Fruit fly (Drosophila melanogaster) whole organism, pupa: ENCODE results near the gene CG11570.

Experiments
- CG10348 ChIP-seq: fragments of 200-800 bp; sonication (Bioruptor generic); IDR thresholded peaks from 2 replicates; pipeline ENCODE4 v1.3.6; 2022; ENCODE audit warnings: missing biosample characterization, missing genetic modification characterization
- CG12605 ChIP-seq: fragments of 200-800 bp; sonication (Bioruptor generic); IDR thresholded peaks from 2 replicates; pipeline ENCODE4 v1.3.6; 2022; ENCODE audit warnings: missing biosample characterization, missing genetic modification characterization
- CG13204 ChIP-seq: fragments of 200-800 bp; sonication (Bioruptor generic); optimal IDR thresholded peaks from 2 replicates; lab custom pipeline; 2018; ENCODE audit warnings: missing biosample characterization, mild to moderate bottlenecking, missing genetic modification characterization, moderate library complexity
- CG14655 ChIP-seq: fragments of 200-800 bp; sonication (Bioruptor generic); optimal IDR thresholded peaks from 3 replicates; lab custom pipeline; 2017; ENCODE audit warnings: mild to moderate bottlenecking, missing biosample characterization, missing genetic modification reagents, missing genetic modification characterization
- CG15710 ChIP-seq: fragments of 200-800 bp; sonication (Bioruptor generic); optimal IDR thresholded peaks from 2 replicates; lab custom pipeline; 2018; ENCODE audit warnings: missing biosample characterization, mild to moderate bottlenecking, missing genetic modification characterization, moderate library complexity
- CG17806 ChIP-seq: fragments of 200-800 bp; sonication (Bioruptor generic); optimal IDR thresholded peaks from 2 replicates; lab custom pipeline; 2018; ENCODE audit warnings: missing biosample characterization, mild to moderate bottlenecking, missing genetic modification characterization, moderate library complexity
- CG32121 ChIP-seq: fragments of 200-800 bp; sonication (Bioruptor generic); IDR thresholded peaks from 2 replicates; pipeline ENCODE4 v1.3.6; 2022; ENCODE audit warnings: missing biosample characterization, missing genetic modification characterization
- CG34367 ChIP-seq: fragments of 200-800 bp; sonication (Bioruptor generic); optimal IDR thresholded peaks from 2 replicates; lab custom pipeline; 2018; ENCODE audit warnings: missing biosample characterization, mild to moderate bottlenecking, missing genetic modification characterization
- CG4496 ChIP-seq: fragments of 200-800 bp; sonication (Bioruptor generic); IDR thresholded peaks from 3 replicates; pipeline ENCODE4 v1.3.6; 2022; ENCODE audit warnings: missing biosample characterization, missing genetic modification characterization
- CG8159 ChIP-seq: fragments of 200-800 bp; sonication (Bioruptor generic); optimal IDR thresholded peaks from 3 replicates; lab custom pipeline; 2018; ENCODE audit warnings: missing biosample characterization, mild to moderate bottlenecking, missing genetic modification characterization, moderate library complexity
- CG8301 ChIP-seq: fragments of 200-800 bp; sonication (Bioruptor generic); optimal IDR thresholded peaks from 2 replicates; lab custom pipeline; 2018; ENCODE audit warnings: missing biosample characterization, mild to moderate bottlenecking, missing genetic modification characterization
- CG9948 ChIP-seq: fragments of 200-800 bp; sonication (Bioruptor generic); optimal IDR thresholded peaks from 2 replicates; lab custom pipeline; 2018; ENCODE audit warnings: missing biosample characterization, mild to moderate bottlenecking, missing genetic modification characterization, moderate library complexity
- D1 ChIP-seq: fragments of 200-800 bp; sonication (Bioruptor generic); optimal IDR thresholded peaks from 2 replicates; lab custom pipeline; 2018; ENCODE audit warnings: missing biosample characterization, mild to moderate bottlenecking, missing genetic modification characterization, moderate library complexity
- EcR ChIP-seq: fragments of 200-800 bp; sonication (Bioruptor generic); optimal IDR thresholded peaks from 3 replicates; lab custom pipeline; 2019; ENCODE audit warnings: missing biosample characterization, missing genetic modification characterization, mild to moderate bottlenecking, moderate library complexity, missing genetic modification reagents
- Ets98B ChIP-seq: fragments of 200-800 bp; sonication (Bioruptor generic); IDR thresholded peaks from 2 replicates; pipeline ENCODE4 v1.3.6; 2022; ENCODE audit warnings: missing biosample characterization, missing genetic modification characterization
- Pif1A ChIP-seq: fragments of 200-800 bp; sonication (Bioruptor generic); optimal IDR thresholded peaks from 3 replicates; lab custom pipeline; 2016; ENCODE audit warnings: missing biosample characterization, missing genetic modification characterization
- Pif1B ChIP-seq: fragments of 200-800 bp; sonication (Bioruptor generic); optimal IDR thresholded peaks from 3 replicates; lab custom pipeline; 2016; ENCODE audit warnings: missing biosample characterization, missing genetic modification characterization
- Snoo ChIP-seq: fragments of 200-800 bp; sonication (Bioruptor generic); optimal IDR thresholded peaks from 3 replicates; lab custom pipeline; 2017; ENCODE audit warnings: missing biosample characterization, mild to moderate bottlenecking, missing genetic modification characterization, inconsistent platforms
- fd96Ca ChIP-seq: fragments of 200-800 bp; sonication (Bioruptor generic); IDR thresholded peaks from 3 replicates; pipeline ENCODE4 v1.3.6; 2022; ENCODE audit warnings: missing biosample characterization, missing genetic modification characterization
- gl ChIP-seq: fragments of 200-800 bp; sonication (Bioruptor generic); optimal IDR thresholded peaks from 2 replicates; lab custom pipeline; 2018; ENCODE audit warnings: missing biosample characterization, mild to moderate bottlenecking, missing genetic modification characterization
- rn ChIP-seq: fragments of 200-800 bp; sonication (Bioruptor generic); IDR thresholded peaks from 2 replicates; pipeline ENCODE4 v1.3.6; 2022; ENCODE audit warnings: missing biosample characterization, missing genetic modification characterization

The CG11570 gene

dm6 chr3L:11984606-11985005 lies 27.0 kb upstream of the CG11570 start, which contains the start of gene CG6938:
Gene CG6938, plus strand, starts transcription at chr3L:11984906.
- TF ChIP-seq CG10348 (GFP tag; lab: Robert Waterston, UW) (no peak), CG15710 (tag; lab: Kevin White, UChicago) (no peak), fd96Ca (GFP tag; lab: Robert Waterston, UW) (no peak), CG13204 (GFP tag; lab: Kevin White, UChicago) (no peak), CG32121 (no peak), gl (tag; lab: Kevin White, UChicago) (no peak), Snoo (tag; lab: Kevin White, UChicago) (no peak), Ets98B (GFP tag; lab: Robert Waterston, UW) (no peak), CG8301 (no peak), D1 (tag; lab: Kevin White, UChicago) (no peak), CG9948 (tag; lab: Kevin White, UChicago) (no peak), Pif1B (GFP tag; lab: Kevin White, UChicago) (no peak), CG14655 (no peak), Pif1A (GFP tag; lab: Kevin White, UChicago) (no peak), CG12605 (GFP tag; lab: Robert Waterston, UW) (no peak)

DNA sequence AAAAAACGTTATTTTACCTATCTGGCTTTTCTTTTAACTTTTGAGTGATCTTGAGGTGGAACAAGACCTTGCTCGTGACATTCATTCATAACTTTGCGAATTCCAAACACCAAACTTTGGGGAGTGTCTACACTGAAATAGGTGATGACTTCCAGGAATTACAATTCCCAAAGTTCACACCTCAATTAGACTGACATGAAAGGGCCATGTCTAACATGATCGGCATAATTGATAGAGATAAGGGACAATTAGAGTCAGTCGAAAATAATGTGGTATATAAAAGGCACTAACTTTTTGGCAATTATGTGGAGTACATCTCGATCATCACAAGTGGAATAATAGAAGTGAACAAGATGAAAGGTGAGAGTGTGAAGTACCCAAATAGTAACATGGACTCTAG lies 18.2 kb upstream of the CG11570 start, which contains the start of gene CG43896:
Gene CG43896 (plus strand): TSS at position 301 of the 400 bp plus-strand sequence.
- TF ChIP-seq CG8159 (no peak), fd96Ca (GFP tag; lab: Robert Waterston, UW) (no peak), CG9948 (tag; lab: Kevin White, UChicago) (no peak), rn (GFP tag; lab: Robert Waterston, UW) (no peak), CG15710 (tag; lab: Kevin White, UChicago) (no peak)

DNA sequence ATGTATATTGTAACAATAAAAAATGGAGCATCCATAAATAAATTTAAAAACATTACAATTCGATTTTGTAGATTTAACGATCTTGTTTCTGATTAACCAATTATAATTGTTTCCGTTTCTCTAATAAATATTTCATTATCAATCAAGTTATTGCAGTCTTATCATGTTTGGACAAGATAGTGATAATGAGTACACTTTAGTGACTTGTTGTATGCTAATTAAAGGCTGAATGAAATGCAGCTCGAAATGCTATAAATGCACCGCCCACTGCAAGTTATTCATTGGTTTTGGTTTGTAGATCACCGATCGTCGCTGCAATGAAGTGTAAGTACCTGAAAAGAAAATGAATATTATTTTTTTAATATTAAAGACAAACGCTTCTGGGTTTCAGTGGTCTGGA lies 17.0 kb upstream of the CG11570 start, which contains the start of gene CG14125:
Gene CG14125 (plus strand): TSS at position 301 of the 400 bp plus-strand sequence.
- TF ChIP-seq EcR (no peak), CG4496 (GFP tag; lab: Robert Waterston, UW) (no peak), CG32121 (no peak), CG13204 (GFP tag; lab: Kevin White, UChicago) (no peak), CG15710 (tag; lab: Kevin White, UChicago) (no peak), CG14655 (no peak)
- TF ChIP-seq, all 21 proteins: peak for 0

- TF ChIP-seq CG32121 (no peak), Snoo (tag; lab: Kevin White, UChicago) (no peak), Pif1A (GFP tag; lab: Kevin White, UChicago) (no peak), fd96Ca (GFP tag; lab: Robert Waterston, UW) (no peak), rn (GFP tag; lab: Robert Waterston, UW) (no peak), CG34367 (no peak), D1 (tag; lab: Kevin White, UChicago) (no peak), CG8301 (no peak), EcR (no peak), CG4496 (GFP tag; lab: Robert Waterston, UW) (no peak), Pif1B (GFP tag; lab: Kevin White, UChicago) (no peak), CG14655 (no peak), CG9948 (tag; lab: Kevin White, UChicago) (no peak), CG10348 (GFP tag; lab: Robert Waterston, UW) (no peak), gl (tag; lab: Kevin White, UChicago) (no peak), CG15710 (tag; lab: Kevin White, UChicago) (no peak), CG13204 (GFP tag; lab: Kevin White, UChicago) (no peak)
These were observed 16.1 kb upstream of the CG11570 start, which contains the start of gene CG42397 for dm6 chr3L:11973690-11974089. Gene CG42397, minus strand, starts transcription at chr3L:11973790.

- TF ChIP-seq gl (tag; lab: Kevin White, UChicago) (no peak), CG15710 (tag; lab: Kevin White, UChicago) (no peak), Ets98B (GFP tag; lab: Robert Waterston, UW) (no peak), Pif1B (GFP tag; lab: Kevin White, UChicago) (no peak), CG13204 (GFP tag; lab: Kevin White, UChicago) (no peak), CG12605 (GFP tag; lab: Robert Waterston, UW) (no peak)
These were observed 15.3 kb upstream of the CG11570 start, which contains the start of gene Muc68E for dm6 chr3L:11972879-11973278. Gene Muc68E, minus strand, starts transcription at chr3L:11972979.

DNA sequence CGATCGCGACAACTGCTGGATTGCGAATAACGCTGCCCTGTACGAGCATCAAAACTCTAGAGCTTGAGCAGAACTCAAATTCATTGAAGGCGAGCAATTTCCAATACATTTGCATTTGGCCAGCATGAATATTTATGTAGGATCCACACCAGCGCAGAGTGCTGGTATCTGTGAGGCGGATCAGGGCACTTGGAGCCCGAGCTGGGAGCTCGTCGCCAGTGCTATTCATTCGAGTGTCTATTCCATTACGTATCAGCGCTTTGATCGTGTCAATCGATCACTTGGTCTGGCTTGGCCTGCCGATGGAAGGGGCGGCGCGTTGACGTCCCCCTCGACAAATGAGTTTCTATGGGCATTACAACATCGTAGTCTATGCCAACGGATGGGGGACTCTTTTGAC lies 8.5 kb upstream of the CG11570 start, which contains the start of gene prc:
Gene prc (minus strand): TSS at position 28 of the 400 bp plus-strand sequence.
- no peak for TF ChIP-seq EcR
- TF ChIP-seq Snoo (tag; lab: Kevin White, UChicago): no peak
- no peak for TF ChIP-seq gl (tag; lab: Kevin White, UChicago)
- no peak for TF ChIP-seq Pif1B (GFP tag; lab: Kevin White, UChicago)
- TF ChIP-seq CG8301: no peak
- TF ChIP-seq CG14655: no peak
- no peak for TF ChIP-seq CG8159
- TF ChIP-seq CG17806 (tag; lab: Kevin White, UChicago): no peak
- no peak for TF ChIP-seq D1 (tag; lab: Kevin White, UChicago)
- no peak for TF ChIP-seq CG9948 (tag; lab: Kevin White, UChicago)
- TF ChIP-seq Ets98B (GFP tag; lab: Robert Waterston, UW): no peak
- no peak for TF ChIP-seq rn (GFP tag; lab: Robert Waterston, UW)
- TF ChIP-seq CG34367: no peak
- no peak for TF ChIP-seq CG32121
